Fruit fly (Drosophila melanogaster) whole organism, embryonic: Measurements from ENCODE around the gene CG8420.

Source experiments
- Asciz ChIP-seq: fragments of 200-800 bp; sonication (Bioruptor generic); optimal IDR thresholded peaks from 2 replicates; lab custom pipeline; 2017; ENCODE audit warnings: missing biosample characterization, mild to moderate bottlenecking, missing genetic modification characterization, missing genetic modification reagents
- Bteb2 ChIP-seq: fragments of 200-800 bp; sonication (Bioruptor generic); optimal IDR thresholded peaks from 2 replicates; lab custom pipeline; 2016; ENCODE audit warnings: missing biosample characterization, missing genetic modification characterization
- CG10209 ChIP-seq: fragments of 200-800 bp; sonication (Bioruptor generic); optimal IDR thresholded peaks from 3 replicates; lab custom pipeline; 2017; ENCODE audit warnings: missing biosample characterization, mild to moderate bottlenecking, missing genetic modification characterization, missing genetic modification reagents
- CG10274 ChIP-seq: fragments of 200-800 bp; sonication (Bioruptor generic); optimal IDR thresholded peaks from 3 replicates; lab custom pipeline; 2017; ENCODE audit warnings: missing biosample characterization, mild to moderate bottlenecking, missing genetic modification characterization
- CG10462 ChIP-seq: fragments of 200-800 bp; sonication (Bioruptor generic); optimal IDR thresholded peaks from 2 replicates; lab custom pipeline; 2016; ENCODE audit warnings: missing biosample characterization, missing genetic modification characterization
- CG10959 ChIP-seq: fragments of 200-800 bp; sonication (Bioruptor generic); IDR thresholded peaks from 2 replicates; pipeline ENCODE4 v1.3.6; 2022; ENCODE audit warnings: missing biosample characterization, missing genetic modification characterization
- CG11085 ChIP-seq: fragments of 200-800 bp; sonication (Bioruptor generic); IDR thresholded peaks from 2 replicates; pipeline ENCODE4 v1.3.6; 2022; ENCODE audit warnings: missing biosample characterization, missing genetic modification characterization
- CG14050 ChIP-seq: fragments of 200-800 bp; sonication (Bioruptor generic); IDR thresholded peaks from 3 replicates; pipeline ENCODE4 v1.3.6; 2022; ENCODE audit warnings: missing biosample characterization, missing genetic modification characterization
- CG15073 ChIP-seq: fragments of 200-800 bp; sonication (Bioruptor generic); optimal IDR thresholded peaks from 2 replicates; lab custom pipeline; 2016; ENCODE audit warnings: missing biosample characterization, missing genetic modification characterization
- CG1602 ChIP-seq: fragments of 200-800 bp; sonication (Bioruptor generic); optimal IDR thresholded peaks from 3 replicates; lab custom pipeline; 2016; ENCODE audit warnings: missing biosample characterization, missing genetic modification characterization
- CG34376 ChIP-seq: fragments of 200-800 bp; sonication (Bioruptor generic); optimal IDR thresholded peaks from 2 replicates; lab custom pipeline; 2018; ENCODE audit warnings: missing biosample characterization, mild to moderate bottlenecking, missing genetic modification characterization
- CG3726 ChIP-seq: fragments of 200-800 bp; sonication (Bioruptor generic); IDR thresholded peaks from 3 replicates; pipeline ENCODE4, ENCODE4 v1.3.6; 2022; ENCODE audit warnings: missing biosample characterization, missing genetic modification characterization
- CG4730 ChIP-seq: fragments of 200-800 bp; sonication (Bioruptor generic); IDR thresholded peaks from 2 replicates; pipeline ENCODE4 v1.3.6; 2022; ENCODE audit warnings: missing biosample characterization, missing genetic modification characterization
- CG7928 ChIP-seq: fragments of 200-800 bp; sonication (Bioruptor generic); optimal IDR thresholded peaks from 2 replicates; lab custom pipeline; 2017; ENCODE audit warnings: missing biosample characterization, mild to moderate bottlenecking, missing genetic modification characterization
- CG8765 ChIP-seq: fragments of 200-800 bp; sonication (Bioruptor generic); IDR thresholded peaks from 2 replicates; pipeline ENCODE4 v1.3.6; 2022; ENCODE audit warnings: missing biosample characterization, missing genetic modification characterization
- CHES-1-like ChIP-seq: fragments of 200-800 bp; sonication (Bioruptor generic); optimal IDR thresholded peaks from 2 replicates; lab custom pipeline; 2016; ENCODE audit warnings: missing biosample characterization, missing genetic modification characterization
- Dad ChIP-seq: fragments of 200-800 bp; sonication (Bioruptor generic); optimal IDR thresholded peaks from 3 replicates; lab custom pipeline; 2016; ENCODE audit warnings: missing biosample characterization, missing genetic modification characterization
- Dek ChIP-seq: fragments of 200-800 bp; sonication (Bioruptor generic); optimal IDR thresholded peaks from 3 replicates; lab custom pipeline; 2019; ENCODE audit warnings: missing biosample characterization, mild to moderate bottlenecking, missing genetic modification characterization, moderate library complexity
- Dfd ChIP-seq, 2 experiments: fragments of >200 bp; optimal IDR thresholded peaks; 2 replicates each; lab custom pipeline; 2017; ENCODE audit warnings: missing biosample characterization in 2 of 2, missing genetic modification characterization in 2 of 2
- Dll ChIP-seq: fragments of 200-800 bp; sonication (Bioruptor generic); IDR thresholded peaks from 4 replicates; pipeline ENCODE4 v1.3.6; 2022; ENCODE audit warnings: missing biosample characterization, missing genetic modification characterization; ENCODE audit not compliant: partially characterized antibody
- E2f1 ChIP-seq: fragments of 200-800 bp; sonication (Bioruptor generic); IDR thresholded peaks from 2 replicates; pipeline ENCODE4 v1.3.6; 2022; ENCODE audit warnings: missing biosample characterization, missing genetic modification characterization
- ERR ChIP-seq: fragments of 200-800 bp; sonication (Bioruptor generic); optimal IDR thresholded peaks from 2 replicates; lab custom pipeline; 2016; ENCODE audit warnings: missing biosample characterization, missing genetic modification characterization
- Fer1 ChIP-seq: fragments of 200-800 bp; sonication (Bioruptor generic); optimal IDR thresholded peaks from 2 replicates; lab custom pipeline; 2017; ENCODE audit warnings: missing biosample characterization, mild to moderate bottlenecking, missing genetic modification characterization
- Hand ChIP-seq: fragments of 200-800 bp; sonication (Bioruptor generic); optimal IDR thresholded peaks from 2 replicates; lab custom pipeline; 2017; ENCODE audit warnings: mild to moderate bottlenecking, missing biosample characterization, missing genetic modification reagents, missing genetic modification characterization
- Hey ChIP-seq: fragments of 200-800 bp; sonication (Bioruptor generic); optimal IDR thresholded peaks from 3 replicates; lab custom pipeline; 2018; ENCODE audit warnings: missing biosample characterization, mild to moderate bottlenecking, missing genetic modification characterization
- HmgD ChIP-seq: fragments of 200-800 bp; sonication (Bioruptor generic); optimal IDR thresholded peaks from 3 replicates; lab custom pipeline; 2016; ENCODE audit warnings: missing biosample characterization, missing genetic modification characterization
- Hr51 ChIP-seq, 2 experiments: fragments of 200-800 bp; sonication (Bioruptor generic); optimal IDR thresholded peaks; 2 replicates in 1 of 2; 3 replicates in 1 of 2; lab custom pipeline; 2016 to 2018; ENCODE audit warnings: missing biosample characterization in 2 of 2, missing genetic modification characterization in 2 of 2, mild to moderate bottlenecking in 1 of 2, moderate library complexity in 1 of 2
- Hr78 ChIP-seq, 2 experiments: fragments of 200-800 bp in 1 of 2; fragments of >200 bp in 1 of 2; sonication (Bioruptor generic) in 1 of 2; optimal IDR thresholded peaks; 2 replicates each; lab custom pipeline; 2017 to 2019; ENCODE audit warnings: missing biosample characterization in 2 of 2, missing genetic modification characterization in 2 of 2, mild to moderate bottlenecking in 1 of 2, moderate library complexity in 1 of 2
- Max ChIP-seq: fragments of 200-800 bp; sonication (Bioruptor generic); optimal IDR thresholded peaks from 2 replicates; lab custom pipeline; 2016; ENCODE audit warnings: missing biosample characterization, mild to moderate bottlenecking, missing genetic modification characterization
- Oli ChIP-seq: fragments of 200-800 bp; sonication (Bioruptor generic); optimal IDR thresholded peaks from 2 replicates; lab custom pipeline; 2018; ENCODE audit warnings: missing biosample characterization, mild to moderate bottlenecking, missing genetic modification characterization, moderate library complexity
- Opbp ChIP-seq: fragments of 200-800 bp; sonication (Bioruptor generic); IDR thresholded peaks from 3 replicates; pipeline ENCODE4 v1.3.6; 2022; ENCODE audit warnings: missing biosample characterization, missing genetic modification characterization; ENCODE audit not compliant: partially characterized antibody
- Sox100B ChIP-seq: fragments of 200-800 bp; sonication (Bioruptor generic); optimal IDR thresholded peaks from 3 replicates; lab custom pipeline; 2018; ENCODE audit warnings: missing biosample characterization, mild to moderate bottlenecking, missing genetic modification characterization
- Taf1 ChIP-seq: fragments of 200-800 bp; sonication (Bioruptor generic); IDR thresholded peaks from 2 replicates; pipeline ENCODE4 v1.3.6; 2022; ENCODE audit warnings: missing biosample characterization, missing genetic modification characterization
- Xrp1 ChIP-seq: fragments of 200-800 bp; sonication (Bioruptor generic); IDR thresholded peaks from 2 replicates; pipeline ENCODE4 v1.3.6; 2022; ENCODE audit warnings: missing biosample characterization, missing genetic modification characterization
- ap ChIP-seq: fragments of 200-800 bp; sonication (Bioruptor generic); IDR thresholded peaks from 2 replicates; pipeline ENCODE4 v1.3.6; 2022; ENCODE audit warnings: missing biosample characterization, missing genetic modification characterization
- ash1 ChIP-seq: fragments of 200-800 bp; sonication (Bioruptor generic); optimal IDR thresholded peaks from 2 replicates; lab custom pipeline; 2018; ENCODE audit warnings: missing biosample characterization, mild to moderate bottlenecking, missing genetic modification characterization
- dan ChIP-seq: fragments of 200-800 bp; sonication (Bioruptor generic); IDR thresholded peaks from 2 replicates; pipeline ENCODE4 v1.3.6; 2022; ENCODE audit warnings: missing biosample characterization, missing genetic modification characterization
- dysf ChIP-seq: fragments of 200-800 bp; sonication (Bioruptor generic); IDR thresholded peaks from 3 replicates; pipeline ENCODE4 v1.3.6; 2022; ENCODE audit warnings: missing biosample characterization, missing genetic modification characterization
- gsb-n ChIP-seq: fragments of 200-800 bp; sonication (Bioruptor generic); optimal IDR thresholded peaks from 3 replicates; lab custom pipeline; 2018; ENCODE audit warnings: missing biosample characterization, mild to moderate bottlenecking, missing genetic modification characterization
- hb ChIP-seq: fragments of 200-800 bp; sonication (Bioruptor generic); IDR thresholded peaks from 3 replicates; pipeline ENCODE4 v1.3.6; 2022; ENCODE audit warnings: missing biosample characterization, missing genetic modification characterization; ENCODE audit not compliant: partially characterized antibody
- pita ChIP-seq: fragments of 200-800 bp; sonication (Bioruptor generic); optimal IDR thresholded peaks from 2 replicates; lab custom pipeline; 2017; ENCODE audit warnings: missing biosample characterization, mild to moderate bottlenecking, missing genetic modification characterization
- pnt ChIP-seq: fragments of 200-800 bp; sonication (Bioruptor generic); optimal IDR thresholded peaks from 3 replicates; lab custom pipeline; 2016; ENCODE audit warnings: missing biosample characterization, missing genetic modification characterization
- pros ChIP-seq: fragments of 200-800 bp; sonication (Bioruptor generic); optimal IDR thresholded peaks from 3 replicates; lab custom pipeline; 2019; ENCODE audit warnings: missing biosample characterization, mild to moderate bottlenecking, missing genetic modification characterization, moderate library complexity
- schlank ChIP-seq: fragments of 200-800 bp; sonication (Bioruptor generic); optimal IDR thresholded peaks from 2 replicates; lab custom pipeline; 2018; ENCODE audit warnings: missing biosample characterization, mild to moderate bottlenecking, missing genetic modification characterization
- slbo ChIP-seq: fragments of 200-800 bp; sonication (Bioruptor generic); IDR thresholded peaks from 2 replicates; pipeline ENCODE4 v1.3.6; 2022; ENCODE audit warnings: missing biosample characterization, missing genetic modification characterization
- slp2 ChIP-seq: fragments of 200-800 bp; sonication (Bioruptor generic); optimal IDR thresholded peaks from 2 replicates; lab custom pipeline; 2016; ENCODE audit warnings: missing biosample characterization, missing genetic modification characterization
- sr ChIP-seq: fragments of 200-800 bp; sonication (Bioruptor generic); IDR thresholded peaks from 3 replicates; pipeline ENCODE4 v1.3.6; 2022; ENCODE audit warnings: missing biosample characterization, missing genetic modification characterization
- tap ChIP-seq: fragments of 200-800 bp; optimal IDR thresholded peaks from 3 replicates; lab custom pipeline; 2019; ENCODE audit warnings: missing biosample characterization, mild to moderate bottlenecking, missing genetic modification characterization, moderate library complexity
- tup ChIP-seq: fragments of 200-800 bp; sonication (Bioruptor generic); optimal IDR thresholded peaks from 2 replicates; lab custom pipeline; 2016; ENCODE audit warnings: missing biosample characterization, mild to moderate bottlenecking, missing genetic modification characterization, moderate library complexity
- unpg ChIP-seq: fragments of 200-800 bp; sonication (Bioruptor generic); optimal IDR thresholded peaks from 3 replicates; lab custom pipeline; 2018; ENCODE audit warnings: missing biosample characterization, mild to moderate bottlenecking, missing genetic modification characterization, moderate library complexity
- vvl ChIP-seq: fragments of 200-800 bp; sonication (Bioruptor generic); IDR thresholded peaks from 2 replicates; pipeline ENCODE4 v1.3.6; 2022; ENCODE audit warnings: missing biosample characterization, missing genetic modification characterization

CG8420 gene

DNA sequence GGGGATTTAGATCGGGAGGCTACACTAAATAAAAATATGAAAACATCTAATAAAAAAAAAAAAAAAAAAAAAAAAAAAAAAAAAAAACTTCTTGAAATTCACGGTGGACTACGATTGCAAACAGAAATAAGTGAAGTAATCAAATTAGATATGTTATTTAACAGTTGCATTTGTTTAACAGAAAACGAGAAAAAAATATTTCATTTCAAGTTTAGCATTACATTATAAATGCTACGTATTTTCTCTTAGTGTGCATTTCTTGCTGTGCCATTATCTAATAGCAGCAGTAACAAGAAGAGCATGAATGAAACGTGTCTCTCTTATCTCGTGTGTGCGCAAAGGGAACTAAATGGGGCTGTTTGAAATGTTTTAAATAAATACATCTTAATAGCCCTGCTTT is 21.6 kb upstream of the CG8420 start (continued):
- TF ChIP-seq gsb-n (tag; lab: Kevin White, UChicago), result peak; percentile 45
- peak; percentile 25 for TF ChIP-seq Dek (tag; lab: Kevin White, UChicago)
- no peak for TF ChIP-seq dan
- no peak for TF ChIP-seq Dll (GFP tag; lab: Robert Waterston, UW)
- TF ChIP-seq Hand (GFP tag; lab: Kevin White, UChicago), result no peak
- no peak for TF ChIP-seq Opbp (GFP tag; lab: Robert Waterston, UW)
- no peak for TF ChIP-seq Hey (tag; lab: Kevin White, UChicago)
- peak; percentile 51 for TF ChIP-seq Bteb2
- TF ChIP-seq CG1602 (GFP tag; lab: Kevin White, UChicago), result peak; percentile 70
- peak in 1 of 2 experiments; percentile 77 for TF ChIP-seq Hr51 (GFP tag; optimal IDR thresholded peaks at IDR 0.05; lab: Kevin White, UChicago)
- TF ChIP-seq schlank (tag; lab: Kevin White, UChicago), result no peak
- peak; percentile 84 for TF ChIP-seq vvl (GFP tag; lab: Robert Waterston, UW)
- TF ChIP-seq CG4730 (GFP tag; lab: Robert Waterston, UW), result peak; percentile 45; the same call in 1 of the 2 replicates
- TF ChIP-seq CG10274 (GFP tag; lab: Kevin White, UChicago), result no peak
- TF ChIP-seq ERR, result no peak
- peak; percentile 64 for TF ChIP-seq Oli (tag; lab: Kevin White, UChicago)
- peak; percentile 38; the same call in 1 of the 3 replicates for TF ChIP-seq CG14050 (GFP tag; lab: Robert Waterston, UW)
- TF ChIP-seq Fer1 (GFP tag; lab: Kevin White, UChicago), result peak; percentile 81
- TF ChIP-seq CG10462, result peak; percentile 63
- TF ChIP-seq pnt (GFP tag; lab: Kevin White, UChicago), result peak; percentile 56
- no peak for TF ChIP-seq CG15073 (GFP tag; lab: Kevin White, UChicago)
- TF ChIP-seq HmgD (GFP tag; lab: Kevin White, UChicago), result no peak
- TF ChIP-seq Sox100B, result peak; percentile 84
- TF ChIP-seq CG11085 (GFP tag; lab: Robert Waterston, UW), result peak; percentile 36; the same call in 1 of the 2 replicates
- no peak for TF ChIP-seq ap
- peak; percentile 59 for TF ChIP-seq CG10209 (GFP tag; lab: Kevin White, UChicago)
- no peak for TF ChIP-seq Hr78 (GFP tag; optimal IDR thresholded peaks at IDR 0.05; lab: Kevin White, UChicago)
- peak; percentile 57 for TF ChIP-seq slp2 (GFP tag; lab: Kevin White, UChicago)
- no peak for TF ChIP-seq pita (GFP tag; lab: Kevin White, UChicago)
- peak; percentile 81 for TF ChIP-seq dysf (GFP tag; lab: Robert Waterston, UW)
- peak; percentile 73 for TF ChIP-seq Asciz (GFP tag; lab: Kevin White, UChicago)
- peak; percentile 81 for TF ChIP-seq unpg
- TF ChIP-seq CG10959 (GFP tag; lab: Robert Waterston, UW), result no peak
- TF ChIP-seq pros (GFP tag; lab: Kevin White, UChicago), result no peak
- TF ChIP-seq Dfd (GFP tag; optimal IDR thresholded peaks at IDR 0.05; lab: Kevin White, UChicago), result no peak
- no peak for TF ChIP-seq CG3726
- no peak for TF ChIP-seq CHES-1-like (GFP tag; lab: Kevin White, UChicago)
- no peak for TF ChIP-seq sr
- TF ChIP-seq CG34376 (GFP tag; lab: Kevin White, UChicago), result no peak
- no peak for TF ChIP-seq tup (GFP tag; lab: Kevin White, UChicago)
- no peak for TF ChIP-seq Taf1 (GFP tag; lab: Robert Waterston, UW)
- TF ChIP-seq ash1 (GFP tag; lab: Kevin White, UChicago), result no peak
- TF ChIP-seq Dad (GFP tag; lab: Kevin White, UChicago), result no peak
- 0 out of 2 replicates have a peak, but pooled peaks have one; percentile 9 for TF ChIP-seq CG8765 (GFP tag; lab: Robert Waterston, UW)
- TF ChIP-seq CG7928 (GFP tag; lab: Kevin White, UChicago), result no peak
- peak; percentile 61 for TF ChIP-seq Max
- TF ChIP-seq hb (GFP tag; lab: Robert Waterston, UW), result no peak
- peak; percentile 83 for TF ChIP-seq Xrp1 (GFP tag; lab: Robert Waterston, UW)
- TF ChIP-seq tap (tag; lab: Kevin White, UChicago), result peak; percentile 72
- TF ChIP-seq slbo (GFP tag; lab: Robert Waterston, UW), result peak; percentile 77
- peak; percentile 67; the same call in 1 of the 2 replicates for TF ChIP-seq E2f1 (GFP tag; lab: Robert Waterston, UW)
